Fruit fly (Drosophila melanogaster) whole organism, embryonic: ENCODE measurements around the gene Cnot4.

Experiments used
- CG10147 ChIP-seq: fragments of 200-800 bp; sonication (Bioruptor generic); optimal IDR thresholded peaks from 2 replicates; lab custom pipeline; 2019; ENCODE audit warnings: missing biosample characterization, mild to moderate bottlenecking, missing genetic modification characterization, moderate library complexity
- CG10267 ChIP-seq: fragments of 200-800 bp; sonication (Bioruptor generic); optimal IDR thresholded peaks from 2 replicates; lab custom pipeline; 2018; ENCODE audit warnings: missing biosample characterization, mild to moderate bottlenecking, missing genetic modification characterization, moderate library complexity
- CG10565 ChIP-seq: fragments of 200-800 bp; sonication (Bioruptor generic); optimal IDR thresholded peaks from 3 replicates; lab custom pipeline; 2016; ENCODE audit warnings: missing biosample characterization, mild to moderate bottlenecking, missing genetic modification characterization
- CG11504 ChIP-seq: fragments of 200-800 bp; sonication (Bioruptor generic); optimal IDR thresholded peaks from 3 replicates; lab custom pipeline; 2019; ENCODE audit warnings: missing biosample characterization, mild to moderate bottlenecking, missing genetic modification characterization, moderate library complexity
- CG11723 ChIP-seq: fragments of 200-800 bp; sonication (Bioruptor generic); optimal IDR thresholded peaks from 2 replicates; lab custom pipeline; 2017; ENCODE audit warnings: missing biosample characterization, mild to moderate bottlenecking, missing genetic modification characterization
- CG12104 ChIP-seq: fragments of 200-800 bp; sonication (Bioruptor generic); optimal IDR thresholded peaks from 3 replicates; lab custom pipeline; 2016; ENCODE audit warnings: missing biosample characterization, missing genetic modification characterization
- CG14014 ChIP-seq: fragments of 200-800 bp; sonication (Bioruptor generic); IDR thresholded peaks from 2 replicates; pipeline ENCODE4 v1.3.6; 2022; ENCODE audit warnings: missing biosample characterization, missing genetic modification characterization
- CG15601 ChIP-seq: fragments of 200-800 bp; sonication (Bioruptor generic); optimal IDR thresholded peaks from 3 replicates; lab custom pipeline; 2019; ENCODE audit warnings: missing biosample characterization, mild to moderate bottlenecking, missing genetic modification characterization, moderate library complexity
- CG15696 ChIP-seq: fragments of 200-800 bp; sonication (Bioruptor generic); optimal IDR thresholded peaks from 2 replicates; lab custom pipeline; 2019; ENCODE audit warnings: missing biosample characterization, mild to moderate bottlenecking, missing genetic modification characterization, moderate library complexity
- CG2678 ChIP-seq: fragments of 200-800 bp; sonication (Bioruptor generic); optimal IDR thresholded peaks from 3 replicates; lab custom pipeline; 2019; ENCODE audit warnings: missing biosample characterization, mild to moderate bottlenecking, missing genetic modification characterization, moderate library complexity
- CG3065 ChIP-seq: fragments of 200-800 bp; sonication (Bioruptor generic); optimal IDR thresholded peaks from 2 replicates; lab custom pipeline; 2016; ENCODE audit warnings: missing biosample characterization, missing genetic modification characterization
- CG33213 ChIP-seq: fragments of 200-800 bp; sonication (Bioruptor generic); optimal IDR thresholded peaks from 3 replicates; lab custom pipeline; 2016; ENCODE audit warnings: missing biosample characterization, missing genetic modification characterization
- CG3838 ChIP-seq: fragments of 200-800 bp; sonication (Bioruptor generic); optimal IDR thresholded peaks from 3 replicates; lab custom pipeline; 2016; ENCODE audit warnings: missing biosample characterization, missing genetic modification characterization
- CG7928 ChIP-seq: fragments of 200-800 bp; sonication (Bioruptor generic); optimal IDR thresholded peaks from 2 replicates; lab custom pipeline; 2017; ENCODE audit warnings: missing biosample characterization, mild to moderate bottlenecking, missing genetic modification characterization
- CG9797 ChIP-seq: fragments of 200-800 bp; sonication (Bioruptor generic); optimal IDR thresholded peaks from 3 replicates; lab custom pipeline; 2018; ENCODE audit warnings: missing biosample characterization, mild to moderate bottlenecking, missing genetic modification characterization
- CG9932 ChIP-seq: fragments of 200-800 bp; sonication (Bioruptor generic); IDR thresholded peaks from 2 replicates; pipeline ENCODE4 v1.3.6; 2022; ENCODE audit warnings: missing biosample characterization, missing genetic modification characterization
- CkIIα-i1 ChIP-seq: fragments of 200-800 bp; sonication (Bioruptor generic); IDR thresholded peaks from 2 replicates; pipeline ENCODE4 v1.3.6; 2022; ENCODE audit warnings: missing biosample characterization, missing genetic modification characterization
- Dfd ChIP-seq, 2 experiments: fragments of >200 bp; optimal IDR thresholded peaks; 2 replicates each; lab custom pipeline; 2017; ENCODE audit warnings: missing biosample characterization in 2 of 2, missing genetic modification characterization in 2 of 2
- Dip3 ChIP-seq: fragments of 200-800 bp; sonication (Bioruptor generic); optimal IDR thresholded peaks from 3 replicates; lab custom pipeline; 2016; ENCODE audit warnings: missing biosample characterization, missing genetic modification characterization
- Doc2 ChIP-seq: fragments of 200-800 bp; sonication (Bioruptor generic); IDR thresholded peaks from 2 replicates; pipeline ENCODE4 v1.3.6; 2022; ENCODE audit warnings: missing biosample characterization, missing genetic modification characterization
- Eip74EF ChIP-seq, 2 experiments: fragments of 200-800 bp in 1 of 2; fragments of >200 bp in 1 of 2; sonication (Bioruptor generic) in 1 of 2; optimal IDR thresholded peaks; 2 replicates each; lab custom pipeline; 2017 to 2019; ENCODE audit warnings: missing biosample characterization in 2 of 2, missing genetic modification characterization in 2 of 2, mild to moderate bottlenecking in 1 of 2, moderate library complexity in 1 of 2
- Hand ChIP-seq: fragments of 200-800 bp; sonication (Bioruptor generic); optimal IDR thresholded peaks from 2 replicates; lab custom pipeline; 2017; ENCODE audit warnings: mild to moderate bottlenecking, missing biosample characterization, missing genetic modification reagents, missing genetic modification characterization
- Max ChIP-seq: fragments of 200-800 bp; sonication (Bioruptor generic); optimal IDR thresholded peaks from 2 replicates; lab custom pipeline; 2016; ENCODE audit warnings: missing biosample characterization, mild to moderate bottlenecking, missing genetic modification characterization
- Opbp ChIP-seq: fragments of 200-800 bp; sonication (Bioruptor generic); IDR thresholded peaks from 3 replicates; pipeline ENCODE4 v1.3.6; 2022; ENCODE audit warnings: missing biosample characterization, missing genetic modification characterization; ENCODE audit not compliant: partially characterized antibody
- Rfx ChIP-seq: fragments of 200-800 bp; sonication (Bioruptor generic); IDR thresholded peaks from 2 replicates; pipeline ENCODE4 v1.3.6; 2022; ENCODE audit warnings: missing biosample characterization, missing genetic modification characterization
- Rx ChIP-seq: fragments of 200-800 bp; sonication (Bioruptor generic); IDR thresholded peaks from 2 replicates; pipeline ENCODE4 v1.3.6; 2022; ENCODE audit warnings: missing biosample characterization, missing genetic modification characterization
- Scr ChIP-seq: fragments of 200-800 bp; sonication (Bioruptor generic); IDR thresholded peaks from 2 replicates; pipeline ENCODE4 v1.3.6; 2022; ENCODE audit warnings: missing biosample characterization, missing genetic modification characterization; ENCODE audit not compliant: partially characterized antibody
- Vsx1 ChIP-seq: fragments of 200-800 bp; sonication (Bioruptor generic); optimal IDR thresholded peaks from 2 replicates; lab custom pipeline; 2017; ENCODE audit warnings: missing biosample characterization, mild to moderate bottlenecking, missing genetic modification characterization, missing genetic modification reagents
- bab2 ChIP-seq: fragments of 200-800 bp; sonication (Bioruptor generic); optimal IDR thresholded peaks from 2 replicates; lab custom pipeline; 2016; ENCODE audit warnings: missing biosample characterization, missing genetic modification characterization
- dan ChIP-seq: fragments of 200-800 bp; sonication (Bioruptor generic); IDR thresholded peaks from 2 replicates; pipeline ENCODE4 v1.3.6; 2022; ENCODE audit warnings: missing biosample characterization, missing genetic modification characterization
- danr ChIP-seq: fragments of 200-800 bp; sonication (Bioruptor generic); IDR thresholded peaks from 2 replicates; pipeline ENCODE4 v1.3.6; 2022; ENCODE audit warnings: missing biosample characterization, missing genetic modification characterization
- eve ChIP-seq, 2 experiments: fragments of >200 bp; optimal IDR thresholded peaks; 2 replicates each; lab custom pipeline; 2017; ENCODE audit warnings: missing biosample characterization in 2 of 2, missing genetic modification characterization in 2 of 2
- fd64A ChIP-seq: fragments of 200-800 bp; sonication (Bioruptor generic); optimal IDR thresholded peaks from 3 replicates; lab custom pipeline; 2018; ENCODE audit warnings: missing biosample characterization, mild to moderate bottlenecking, missing genetic modification characterization
- h ChIP-seq: fragments of >200 bp; optimal IDR thresholded peaks from 2 replicates; lab custom pipeline; 2017
- hb ChIP-seq: fragments of 200-800 bp; sonication (Bioruptor generic); IDR thresholded peaks from 3 replicates; pipeline ENCODE4 v1.3.6; 2022; ENCODE audit warnings: missing biosample characterization, missing genetic modification characterization; ENCODE audit not compliant: partially characterized antibody
- kay ChIP-seq: fragments of 200-800 bp; sonication (Bioruptor generic); optimal IDR thresholded peaks from 2 replicates; lab custom pipeline; 2016; ENCODE audit warnings: missing biosample characterization, missing genetic modification characterization
- kni ChIP-seq: fragments of 200-800 bp; sonication (Bioruptor generic); optimal IDR thresholded peaks from 3 replicates; lab custom pipeline; 2017; ENCODE audit warnings: mild to moderate bottlenecking, missing biosample characterization, missing genetic modification reagents, missing genetic modification characterization
- nerfin-2 ChIP-seq: fragments of 200-800 bp; sonication (Bioruptor generic); IDR thresholded peaks from 2 replicates; pipeline ENCODE4 v1.3.6; 2022; ENCODE audit warnings: missing biosample characterization, missing genetic modification characterization; ENCODE audit not compliant: partially characterized antibody
- psq ChIP-seq: fragments of 200-800 bp; sonication (Bioruptor generic); optimal IDR thresholded peaks from 2 replicates; lab custom pipeline; 2017; ENCODE audit warnings: missing biosample characterization, missing genetic modification characterization
- pum ChIP-seq: fragments of 200-800 bp; sonication (Bioruptor generic); optimal IDR thresholded peaks from 2 replicates; lab custom pipeline; 2016; ENCODE audit warnings: missing biosample characterization, missing genetic modification characterization
- rib ChIP-seq: fragments of 200-800 bp; sonication (Bioruptor generic); IDR thresholded peaks from 2 replicates; pipeline ENCODE4 v1.3.6; 2022; ENCODE audit warnings: missing biosample characterization, missing genetic modification characterization
- shn ChIP-seq: fragments of 200-800 bp; sonication (Bioruptor generic); optimal IDR thresholded peaks from 3 replicates; lab custom pipeline; 2016; ENCODE audit warnings: missing biosample characterization, missing genetic modification characterization
- sim ChIP-seq: fragments of 200-800 bp; sonication (Bioruptor generic); IDR thresholded peaks from 2 replicates; pipeline ENCODE4 v1.3.6; 2022; ENCODE audit warnings: missing biosample characterization, missing genetic modification characterization
- slp2 ChIP-seq: fragments of 200-800 bp; sonication (Bioruptor generic); optimal IDR thresholded peaks from 2 replicates; lab custom pipeline; 2016; ENCODE audit warnings: missing biosample characterization, missing genetic modification characterization
- sna ChIP-seq: fragments of 200-800 bp; sonication (Bioruptor generic); IDR thresholded peaks from 2 replicates; pipeline ENCODE4 v1.3.6; 2022; ENCODE audit warnings: missing biosample characterization, missing genetic modification characterization; ENCODE audit not compliant: partially characterized antibody
- ssp ChIP-seq: fragments of 200-800 bp; sonication (Bioruptor generic); IDR thresholded peaks from 2 replicates; pipeline ENCODE4 v1.3.6; 2022; ENCODE audit warnings: missing biosample characterization, missing genetic modification characterization
- sug ChIP-seq: fragments of 200-800 bp; optimal IDR thresholded peaks from 2 replicates; lab custom pipeline; 2019; ENCODE audit warnings: missing biosample characterization, mild to moderate bottlenecking, missing genetic modification characterization, moderate library complexity
- toy ChIP-seq: fragments of 200-800 bp; sonication (Bioruptor generic); IDR thresholded peaks from 2 replicates; pipeline ENCODE4 v1.3.6; 2022; ENCODE audit warnings: missing biosample characterization, missing genetic modification characterization
- tx ChIP-seq: fragments of 200-800 bp; sonication (Bioruptor generic); optimal IDR thresholded peaks from 2 replicates; lab custom pipeline; 2016; ENCODE audit warnings: missing biosample characterization, missing genetic modification characterization
- zfh1 ChIP-seq: fragments of 200-800 bp; sonication (Bioruptor generic); IDR thresholded peaks from 3 replicates; pipeline ENCODE4 v1.3.6; 2022; ENCODE audit warnings: missing biosample characterization, missing genetic modification characterization

Cnot4 gene

dm6 chr2L:10442048-10442790 is 45.7 kb downstream of the Cnot4 start, which contains the start of gene loh (continued):
- no peak for TF ChIP-seq kay (GFP tag; lab: Kevin White, UChicago)
- TF ChIP-seq Eip74EF (GFP tag; optimal IDR thresholded peaks at IDR 0.05; lab: Kevin White, UChicago): peak in 1 of 2 experiments; percentile 67
- TF ChIP-seq tx: no peak
- TF ChIP-seq CG10147 (GFP tag; lab: Kevin White, UChicago): peak; percentile 47
- 0 out of 3 replicates have a peak, but pooled peaks have one; percentile 40 for TF ChIP-seq zfh1 (GFP tag; lab: Robert Waterston, UW)
- TF ChIP-seq dan (GFP tag; lab: Robert Waterston, UW): no peak
- no peak for TF ChIP-seq CG11504 (tag; lab: Kevin White, UChicago)
- TF ChIP-seq CG10267 (tag; lab: Kevin White, UChicago): peak; percentile 64
- no peak for TF ChIP-seq CG3838 (GFP tag; lab: Kevin White, UChicago)
- TF ChIP-seq CG33213 (GFP tag; lab: Kevin White, UChicago): no peak
- no peak for TF ChIP-seq sna (GFP tag; lab: Robert Waterston, UW)
- TF ChIP-seq rib (GFP tag; lab: Robert Waterston, UW): no peak
- TF ChIP-seq Rx (GFP tag; lab: Robert Waterston, UW): no peak
- no peak; the same call in 1 of the 2 replicates for TF ChIP-seq Rfx
- no peak for TF ChIP-seq CG9932 (GFP tag; lab: Robert Waterston, UW)
- no peak for TF ChIP-seq kni
- no peak for TF ChIP-seq slp2
- no peak for TF ChIP-seq fd64A (GFP tag; lab: Kevin White, UChicago)
- no peak for TF ChIP-seq nerfin-2 (GFP tag; lab: Robert Waterston, UW)
- no peak for TF ChIP-seq pum (GFP tag; lab: Kevin White, UChicago)
- TF ChIP-seq Dip3: no peak
- no peak for TF ChIP-seq bab2
- TF ChIP-seq eve (GFP tag; optimal IDR thresholded peaks at IDR 0.05; lab: Kevin White, UChicago): peak in 1 of 2 experiments; percentile 84
- TF ChIP-seq Hand: no peak
- no peak for TF ChIP-seq CG9797 (GFP tag; lab: Kevin White, UChicago)
- no peak for TF ChIP-seq CG10565
- no peak for TF ChIP-seq toy (GFP tag; lab: Robert Waterston, UW)
- TF ChIP-seq CG12104 (GFP tag; lab: Kevin White, UChicago): peak; percentile 49
- no peak for TF ChIP-seq h (lab: Kevin White, UChicago)
- no peak for TF ChIP-seq CG14014
- TF ChIP-seq CG2678 (tag; lab: Kevin White, UChicago): no peak
- TF ChIP-seq CG15696 (tag; lab: Kevin White, UChicago): peak; percentile 10
- no peak for TF ChIP-seq shn (GFP tag; lab: Kevin White, UChicago)
- no peak for TF ChIP-seq ssp (GFP tag; lab: Robert Waterston, UW)
- TF ChIP-seq CG15601: peak; percentile 56
- peak; percentile 53 for TF ChIP-seq CG11723 (GFP tag; lab: Kevin White, UChicago)
- no peak for TF ChIP-seq Doc2 (GFP tag; lab: Robert Waterston, UW)
- no peak for TF ChIP-seq sim
- TF ChIP-seq Max (GFP tag; lab: Kevin White, UChicago): peak; percentile 45
- TF ChIP-seq psq (GFP tag; lab: Kevin White, UChicago): no peak
- no peak for TF ChIP-seq Dfd (GFP tag; optimal IDR thresholded peaks at IDR 0.05; lab: Kevin White, UChicago)
- no peak for TF ChIP-seq Scr
- peak; percentile 36; the same call in 1 of the 2 replicates for TF ChIP-seq danr (GFP tag; lab: Robert Waterston, UW)
- peak; percentile 48 for TF ChIP-seq sug (tag; lab: Kevin White, UChicago)
- no peak for TF ChIP-seq CkIIα-i1 (GFP tag; lab: Robert Waterston, UW)
- TF ChIP-seq CG7928 (GFP tag; lab: Kevin White, UChicago): no peak
- peak; percentile 38 for TF ChIP-seq Vsx1 (GFP tag; lab: Kevin White, UChicago)
- no peak for TF ChIP-seq Opbp (GFP tag; lab: Robert Waterston, UW)
- TF ChIP-seq hb (GFP tag; lab: Robert Waterston, UW): no peak
- TF ChIP-seq CG3065 (GFP tag; lab: Kevin White, UChicago): no peak
